Worm (Caenorhabditis elegans) whole organism, L1 larva: ENCODE data around the gene prde-1.

Experiments used
- C04F5.9 ChIP-seq: sonication (generic microtip); optimal IDR thresholded peaks from 2 replicates; lab custom pipeline; 2016; ENCODE audit warnings: missing genetic modification characterization, missing compliant biosample characterization
- C16A3.4 ChIP-seq: fragments of 150-350 bp; optimal IDR thresholded peaks from 2 replicates; lab custom pipeline; 2014; ENCODE audit warnings: missing biosample characterization, missing genetic modification characterization
- C34B4.2 ChIP-seq: sonication (generic microtip); optimal IDR thresholded peaks from 2 replicates; lab custom pipeline; 2017; ENCODE audit warnings: mild to moderate bottlenecking, missing genetic modification characterization, missing compliant biosample characterization
- F16B12.6 ChIP-seq: fragments of 150-350 bp; optimal IDR thresholded peaks from 2 replicates; lab custom pipeline; 2014; ENCODE audit warnings: missing biosample characterization, missing genetic modification characterization
- Y116A8C.19 ChIP-seq: sonication (generic microtip); optimal IDR thresholded peaks from 2 replicates; lab custom pipeline; 2016; ENCODE audit warnings: missing compliant biosample characterization, missing genetic modification characterization, borderline replicate concordance
- aly-2 ChIP-seq: fragments of 150-350 bp; optimal IDR thresholded peaks from 2 replicates; lab custom pipeline; 2014; ENCODE audit warnings: missing biosample characterization, missing genetic modification characterization
- ama-1 ChIP-seq: fragments of 150-350 bp; optimal IDR thresholded peaks from 2 replicates; lab custom pipeline; 2014
- blmp-1 ChIP-seq: fragments of 150-350 bp; optimal IDR thresholded peaks from 2 replicates; lab custom pipeline; 2014; ENCODE audit warnings: missing biosample characterization, missing genetic modification characterization
- ceh-82 ChIP-seq, 3 experiments: fragments of 150-350 bp in 1 of 3; sonication (generic microtip) in 2 of 3; optimal IDR thresholded peaks; 2 replicates each; lab custom pipeline; 2014 to 2017; ENCODE audit warnings: missing biosample characterization in 3 of 3, missing genetic modification characterization in 3 of 3
- ceh-90 ChIP-seq: sonication (generic microtip); optimal IDR thresholded peaks from 2 replicates; lab custom pipeline; 2016; ENCODE audit warnings: missing genetic modification characterization, missing compliant biosample characterization
- dpl-1 ChIP-seq, 3 experiments: fragments of 150-350 bp in 2 of 3; sonication (generic microtip) in 1 of 3; optimal IDR thresholded peaks; 2 replicates each; lab custom pipeline; 2014 to 2017; ENCODE audit warnings: missing biosample characterization in 3 of 3, missing genetic modification characterization in 3 of 3, missing genetic modification reagents in 3 of 3
- efl-1 ChIP-seq, 4 experiments: fragments of 150-350 bp; optimal IDR thresholded peaks in 3 of 4; peaks in 1 of 4; 1 replicate in 1 of 4; 2 replicates in 3 of 4; lab custom pipeline; 2014; ENCODE audit warnings: missing biosample characterization in 2 of 4, missing genetic modification characterization in 2 of 4, missing genetic modification reagents in 2 of 4
- efl-3 ChIP-seq: fragments of 200-800 bp; sonication (Bioruptor generic); optimal IDR thresholded peaks from 2 replicates; lab custom pipeline; 2018; ENCODE audit warnings: mild to moderate bottlenecking, missing genetic modification characterization, missing compliant biosample characterization
- egl-27 ChIP-seq, 2 experiments: fragments of 150-350 bp in 1 of 2; sonication (generic microtip); optimal IDR thresholded peaks; 3 replicates each; lab custom pipeline; 2017 to 2018; ENCODE audit warnings: missing biosample characterization in 2 of 2, missing genetic modification characterization in 2 of 2, missing genetic modification reagents in 2 of 2
- fkh-10 ChIP-seq: sonication (generic microtip); optimal IDR thresholded peaks from 2 replicates; lab custom pipeline; 2017; ENCODE audit warnings: missing biosample characterization, missing genetic modification reagents, missing genetic modification characterization
- fkh-8 ChIP-seq: sonication (generic microtip); optimal IDR thresholded peaks from 2 replicates; lab custom pipeline; 2016; ENCODE audit warnings: mild to moderate bottlenecking, missing genetic modification characterization, missing compliant biosample characterization
- hlh-4 ChIP-seq: sonication (generic microtip); optimal IDR thresholded peaks from 2 replicates; lab custom pipeline; 2016; ENCODE audit warnings: mild to moderate bottlenecking, missing genetic modification characterization, missing compliant biosample characterization
- hpl-2 ChIP-seq: fragments of 150-350 bp; optimal IDR thresholded peaks from 2 replicates; lab custom pipeline; 2014; ENCODE audit warnings: missing biosample characterization, missing genetic modification reagents, missing genetic modification characterization
- irx-1 ChIP-seq: sonication (generic microtip); optimal IDR thresholded peaks from 2 replicates; lab custom pipeline; 2016; ENCODE audit warnings: missing genetic modification characterization, missing compliant biosample characterization
- isw-1 ChIP-seq: fragments of 200-800 bp; sonication (Bioruptor generic); IDR thresholded peaks from 2 replicates; pipeline ENCODE4 v1.3.6; 2022; ENCODE audit warnings: missing genetic modification characterization, missing compliant biosample characterization
- jun-1 ChIP-seq: fragments of 150-350 bp; optimal IDR thresholded peaks from 2 replicates; lab custom pipeline; 2014; ENCODE audit warnings: missing biosample characterization, missing genetic modification reagents, missing genetic modification characterization
- lin-13 ChIP-seq: fragments of 150-350 bp; optimal IDR thresholded peaks from 2 replicates; lab custom pipeline; 2014; ENCODE audit warnings: missing biosample characterization, missing genetic modification reagents, missing genetic modification characterization
- lin-14 ChIP-seq: fragments of 200-800 bp; sonication (Bioruptor generic); optimal IDR thresholded peaks from 2 replicates; lab custom pipeline; 2018; ENCODE audit warnings: mild to moderate bottlenecking, missing genetic modification characterization, moderate library complexity, missing compliant biosample characterization
- lin-35 ChIP-seq, 2 experiments: fragments of 150-350 bp; optimal IDR thresholded peaks; 2 replicates each; lab custom pipeline; 2014; ENCODE audit warnings: missing biosample characterization in 2 of 2, missing genetic modification characterization in 2 of 2, missing genetic modification reagents in 2 of 2
- lin-39 ChIP-seq: fragments of 150-350 bp; optimal IDR thresholded peaks from 2 replicates; lab custom pipeline; 2014; ENCODE audit warnings: missing biosample characterization, missing genetic modification reagents, missing genetic modification characterization
- lir-3 ChIP-seq: sonication (generic microtip); optimal IDR thresholded peaks from 2 replicates; lab custom pipeline; 2016; ENCODE audit warnings: mild to moderate bottlenecking, missing genetic modification characterization, moderate library complexity, missing compliant biosample characterization; ENCODE audit not compliant: poor library complexity
- mab-9 ChIP-seq: fragments of 200-800 bp; sonication (Bioruptor generic); IDR thresholded peaks from 2 replicates; pipeline ENCODE4 v1.3.6; 2022; ENCODE audit warnings: missing genetic modification reagents, missing genetic modification characterization, missing compliant biosample characterization
- mef-2 ChIP-seq: fragments of 150-350 bp; optimal IDR thresholded peaks from 2 replicates; lab custom pipeline; 2014; ENCODE audit warnings: missing biosample characterization, missing genetic modification characterization
- nhr-19 ChIP-seq: fragments of 200-800 bp; sonication (Bioruptor generic); conservative IDR thresholded peaks from 2 replicates; pipeline ENCODE4 v1.3.6; 2022; ENCODE audit warnings: missing genetic modification characterization, missing compliant biosample characterization
- nhr-20 ChIP-seq: sonication (generic microtip); optimal IDR thresholded peaks from 2 replicates; lab custom pipeline; 2016; ENCODE audit warnings: mild to moderate bottlenecking, missing genetic modification characterization, missing compliant biosample characterization
- nhr-28 ChIP-seq: fragments of 150-350 bp; optimal IDR thresholded peaks from 2 replicates; lab custom pipeline; 2014; ENCODE audit warnings: missing biosample characterization, missing genetic modification characterization
- nhr-47 ChIP-seq: sonication (generic microtip); optimal IDR thresholded peaks from 2 replicates; lab custom pipeline; 2016; ENCODE audit warnings: mild to moderate bottlenecking, missing genetic modification characterization, moderate library complexity, missing compliant biosample characterization
- nhr-77 ChIP-seq: fragments of 150-350 bp; optimal IDR thresholded peaks from 2 replicates; lab custom pipeline; 2014; ENCODE audit warnings: missing biosample characterization, missing genetic modification characterization
- nhr-84 ChIP-seq: sonication (generic microtip); optimal IDR thresholded peaks from 2 replicates; lab custom pipeline; 2017; ENCODE audit warnings: missing biosample characterization, missing genetic modification characterization
- nhr-85 ChIP-seq: sonication (generic microtip); peaks from one replicate; lab custom pipeline; 2016; ENCODE audit warnings: missing genetic modification characterization, inconsistent platforms, missing compliant biosample characterization
- nhr-90 ChIP-seq: sonication (generic microtip); optimal IDR thresholded peaks from 2 replicates; lab custom pipeline; 2016; ENCODE audit warnings: mild to moderate bottlenecking, missing genetic modification characterization, missing compliant biosample characterization; ENCODE audit not compliant: poor library complexity
- pax-3 ChIP-seq: fragments of 200-800 bp; sonication (Bioruptor generic); optimal IDR thresholded peaks from 2 replicates; lab custom pipeline; 2018; ENCODE audit warnings: mild to moderate bottlenecking, missing genetic modification characterization, moderate library complexity, missing compliant biosample characterization
- rnt-1 ChIP-seq: sonication (generic microtip); optimal IDR thresholded peaks from 2 replicates; lab custom pipeline; 2016; ENCODE audit warnings: mild to moderate bottlenecking, missing genetic modification characterization, moderate library complexity, missing compliant biosample characterization
- skn-1 ChIP-seq: fragments of 150-350 bp; optimal IDR thresholded peaks from 2 replicates; lab custom pipeline; 2014; ENCODE audit warnings: missing biosample characterization, missing genetic modification characterization
- snpc-4 ChIP-seq: fragments of 150-350 bp; optimal IDR thresholded peaks from 2 replicates; lab custom pipeline; 2014; ENCODE audit warnings: missing biosample characterization, missing genetic modification characterization
- snu-23 ChIP-seq: sonication (generic microtip); optimal IDR thresholded peaks from 2 replicates; lab custom pipeline; 2016; ENCODE audit warnings: missing genetic modification characterization, missing compliant biosample characterization
- sptf-1 ChIP-seq: fragments of 150-350 bp; optimal IDR thresholded peaks from 2 replicates; lab custom pipeline; 2014; ENCODE audit warnings: missing biosample characterization, missing genetic modification characterization
- swsn-7 ChIP-seq: sonication (generic microtip); optimal IDR thresholded peaks from 2 replicates; lab custom pipeline; 2016; ENCODE audit warnings: missing genetic modification characterization, missing compliant biosample characterization
- tbx-2 ChIP-seq: sonication (generic microtip); optimal IDR thresholded peaks from 2 replicates; lab custom pipeline; 2016; ENCODE audit warnings: missing genetic modification characterization, missing compliant biosample characterization
- unc-130 ChIP-seq: fragments of 150-350 bp; optimal IDR thresholded peaks from 2 replicates; lab custom pipeline; 2017; ENCODE audit warnings: missing biosample characterization, missing genetic modification characterization, inconsistent platforms
- unc-86 ChIP-seq: sonication (generic microtip); optimal IDR thresholded peaks from 2 replicates; lab custom pipeline; 2016; ENCODE audit warnings: missing genetic modification characterization, missing compliant biosample characterization
- unc-98 ChIP-seq: fragments of 200-800 bp; sonication (Bioruptor generic); IDR thresholded peaks from 2 replicates; pipeline ENCODE4 v1.3.6; 2022; ENCODE audit warnings: missing genetic modification characterization, missing compliant biosample characterization
- vab-15 ChIP-seq: sonication (generic microtip); optimal IDR thresholded peaks from 2 replicates; lab custom pipeline; 2017; ENCODE audit warnings: missing genotype, mild to moderate bottlenecking, missing genetic modification characterization, missing compliant biosample characterization
- xbp-1 ChIP-seq: sonication (generic microtip); optimal IDR thresholded peaks from 2 replicates; lab custom pipeline; 2016; ENCODE audit warnings: missing genetic modification characterization, missing compliant biosample characterization
- zag-1 ChIP-seq: fragments of 150-350 bp; optimal IDR thresholded peaks from 2 replicates; lab custom pipeline; 2014; ENCODE audit warnings: missing biosample characterization, missing genetic modification characterization
- zip-4 ChIP-seq: fragments of 200-800 bp; sonication (Bioruptor generic); optimal IDR thresholded peaks from 2 replicates; lab custom pipeline; 2018; ENCODE audit warnings: mild to moderate bottlenecking, missing genetic modification characterization, moderate library complexity, missing compliant biosample characterization
- ztf-4 ChIP-seq: fragments of 150-350 bp; optimal IDR thresholded peaks from 2 replicates; lab custom pipeline; 2014; ENCODE audit warnings: missing biosample characterization, missing genetic modification characterization

Gene prde-1

ce11 chrV:15569702-15570430 lies 31.8 kb downstream of the prde-1 start, which contains the start of gene lsm-5 (continued):
- TF ChIP-seq efl-3 (GFP tag; lab: Kevin White, UChicago) (no peak), snu-23 (peak; percentile 62), C34B4.2 (tag; lab: Kevin White, UChicago) (no peak), zip-4 (GFP tag; lab: Kevin White, UChicago) (no peak), hpl-2 (GFP tag; lab: Kevin White, UChicago) (no peak), mab-9 (GFP tag; lab: Robert Waterston, UW) (no peak), mef-2 (no peak), skn-1 (tag; lab: Kevin White, UChicago) (peak; percentile 19), nhr-77 (tag; lab: Kevin White, UChicago) (peak; percentile 34), isw-1 (GFP tag; lab: Robert Waterston, UW) (peak; percentile 39), pax-3 (tag; lab: Kevin White, UChicago) (no peak), nhr-85 (tag; lab: Kevin White, UChicago) (no peak), nhr-47 (tag; lab: Kevin White, UChicago) (peak; percentile 55), aly-2 (tag; lab: Kevin White, UChicago) (peak; percentile 93), vab-15 (tag; lab: Kevin White, UChicago) (no peak), lin-35 (GFP tag; optimal IDR thresholded peaks at IDR 0.05; lab: Kevin White, UChicago) (peak; percentile 95 to 97), unc-130 (tag; lab: Kevin White, UChicago) (peak; percentile 50), blmp-1 (tag; lab: Kevin White, UChicago) (no peak), jun-1 (tag; lab: Kevin White, UChicago) (no peak), C16A3.4 (tag; lab: Kevin White, UChicago) (peak; percentile 56), sptf-1 (tag; lab: Kevin White, UChicago) (no peak), lir-3 (tag; lab: Kevin White, UChicago) (no peak), ama-1 (lab: Kevin White, UChicago) (peak; percentile 95), zag-1 (tag; lab: Kevin White, UChicago) (no peak), nhr-84 (tag; lab: Kevin White, UChicago) (no peak), xbp-1 (tag; lab: Kevin White, UChicago) (peak; percentile 48), lin-39 (tag; lab: Kevin White, UChicago) (no peak), unc-86 (peak; percentile 5), F16B12.6 (tag; lab: Kevin White, UChicago) (peak; percentile 19), swsn-7 (peak; percentile 32), lin-14 (GFP tag; lab: Kevin White, UChicago) (peak; percentile 63), hlh-4 (tag; lab: Kevin White, UChicago) (no peak), irx-1 (tag; lab: Kevin White, UChicago) (peak; percentile 52), tbx-2 (tag; lab: Kevin White, UChicago) (peak; percentile 63), C04F5.9 (no peak), ceh-90 (tag; lab: Kevin White, UChicago) (no peak), lin-13 (GFP tag; lab: Kevin White, UChicago) (peak; percentile 41), egl-27 (tag; optimal IDR thresholded peaks at IDR 0.05; lab: Kevin White, UChicago) (no peak), snpc-4 (peak; percentile 56), dpl-1 (GFP tag; optimal IDR thresholded peaks at IDR 0.05; lab: Kevin White, UChicago) (peak; percentile 91 to 96 (median 95)), rnt-1 (tag; lab: Kevin White, UChicago) (peak; percentile 51), unc-98 (no peak), ztf-4 (no peak), nhr-20 (tag; lab: Kevin White, UChicago) (peak; percentile 43), nhr-19 (GFP tag; lab: Robert Waterston, UW) (peak; percentile 64), fkh-10 (GFP tag; lab: Kevin White, UChicago) (no peak), nhr-28 (tag; lab: Kevin White, UChicago) (no peak), ceh-82 (tag; optimal IDR thresholded peaks at IDR 0.05; lab: Kevin White, UChicago) (peak in 2 of 3 experiments; percentile 48 to 56), Y116A8C.19 (tag; lab: Kevin White, UChicago) (no peak), nhr-90 (tag; lab: Kevin White, UChicago) (peak; percentile 13), efl-1 (optimal IDR thresholded peaks at IDR 0.05; lab: Kevin White, UChicago) (peak; percentile 96 to 97), efl-1 (GFP tag; optimal IDR thresholded peaks at IDR 0.05 in 1 of 2; lab: Kevin White, UChicago) (peak; percentile 95 to 99), fkh-8 (tag; lab: Kevin White, UChicago) (peak; percentile 4)
